Fruit fly (Drosophila melanogaster): ENCODE results near the gene Tsp2A.

The Tsp2A gene

dm6 chrX:1341944-1342392, 4.4 kb upstream of the Tsp2A start, which contains the start of gene Naa30A:
Gene Naa30A (plus strand): TSS chrX:1342106.
- TF ChIP-seq Snoo (tag; optimal IDR thresholded peaks at IDR 0.05) (no peak), CG8159 (tag; optimal IDR thresholded peaks at IDR 0.05) (peak; percentile 8)

DNA sequence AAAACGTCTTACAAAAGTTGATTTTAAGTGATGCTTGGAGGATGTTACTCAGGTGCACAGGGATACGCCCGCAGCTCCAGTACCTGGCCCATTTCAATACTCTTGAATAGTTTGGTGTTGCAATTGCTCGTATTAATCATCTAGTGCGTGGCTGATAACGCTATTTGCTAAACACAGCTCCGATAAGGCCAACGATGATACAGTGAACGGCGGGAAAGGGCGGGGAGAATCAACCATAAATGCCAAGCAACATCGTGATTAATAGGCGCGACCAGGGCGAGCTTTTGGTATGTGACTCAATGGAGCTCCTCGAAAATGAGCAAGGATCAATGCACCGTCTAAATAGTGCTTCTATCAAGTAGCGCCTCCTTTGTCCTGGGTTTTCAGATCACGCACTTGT, 480 bp downstream of the Tsp2A start:
- TF ChIP-seq CG8301 (tag; optimal IDR thresholded peaks at IDR 0.05), result no peak
- TF ChIP-seq EcR (GFP tag; optimal IDR thresholded peaks at IDR 0.05), result no peak
- no peak for TF ChIP-seq D1 (tag; optimal IDR thresholded peaks at IDR 0.05)
- TF ChIP-seq Pif1A (GFP tag; optimal IDR thresholded peaks at IDR 0.05), result no peak
- no peak for TF ChIP-seq CG15710 (tag; optimal IDR thresholded peaks at IDR 0.05)
- TF ChIP-seq gl (tag; optimal IDR thresholded peaks at IDR 0.05), result no peak
- no peak for TF ChIP-seq Snoo (tag; optimal IDR thresholded peaks at IDR 0.05)
- no peak for TF ChIP-seq CG9948 (tag; optimal IDR thresholded peaks at IDR 0.05)

DNA sequence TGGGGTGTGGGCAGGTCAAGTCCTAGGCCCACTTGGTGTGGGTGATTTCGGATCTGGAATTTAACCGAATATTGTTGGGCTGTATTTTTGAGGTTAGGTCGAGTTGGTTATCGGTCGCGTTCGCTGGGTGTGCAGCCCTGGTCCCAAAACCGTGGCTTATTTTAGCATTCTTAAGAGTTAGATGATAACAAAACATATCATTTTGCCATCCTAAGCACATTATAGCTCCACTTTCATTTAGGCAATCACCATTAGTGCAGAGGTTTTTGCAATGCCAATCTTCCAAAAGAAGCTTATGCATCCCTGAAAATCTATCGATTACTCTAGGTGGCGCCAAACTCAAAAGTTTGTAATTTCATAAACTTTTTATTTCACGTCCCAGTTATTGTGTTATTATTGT, 2.9 kb downstream of the Tsp2A start, which contains the start of gene MTPAP:
TSS of gene MTPAP (minus strand) at position 103 of the 400 bp plus-strand sequence.
- no peak for TF ChIP-seq CG9948 (tag; optimal IDR thresholded peaks at IDR 0.05)
- no peak for TF ChIP-seq CG8301 (tag; optimal IDR thresholded peaks at IDR 0.05)
- TF ChIP-seq CG17806 (tag; optimal IDR thresholded peaks at IDR 0.05), result no peak
- no peak for TF ChIP-seq CG15710 (tag; optimal IDR thresholded peaks at IDR 0.05)
- TF ChIP-seq CG4496 (GFP tag; IDR thresholded peaks at IDR 0.05), result no peak
- no peak for TF ChIP-seq Ets98B (GFP tag; IDR thresholded peaks at IDR 0.05)

dm6 chrX:1353322-1354212, 7.2 kb downstream of the Tsp2A start, which contains the start of the genes CG12773 and CG11417:
Gene CG12773 (minus strand): TSS chrX:1353981.
Gene CG11417 (plus strand): TSS chrX:1354014.
- TF ChIP-seq CG4496 (GFP tag; IDR thresholded peaks at IDR 0.05) (no peak), fd96Ca (GFP tag; IDR thresholded peaks at IDR 0.05) (no peak), CG13204 (GFP tag; optimal IDR thresholded peaks at IDR 0.05) (no peak), CG8301 (tag; optimal IDR thresholded peaks at IDR 0.05) (no peak), CG34367 (tag; optimal IDR thresholded peaks at IDR 0.05) (no peak), D1 (tag; optimal IDR thresholded peaks at IDR 0.05) (no peak), EcR (GFP tag; optimal IDR thresholded peaks at IDR 0.05) (peak; percentile 25)

DNA sequence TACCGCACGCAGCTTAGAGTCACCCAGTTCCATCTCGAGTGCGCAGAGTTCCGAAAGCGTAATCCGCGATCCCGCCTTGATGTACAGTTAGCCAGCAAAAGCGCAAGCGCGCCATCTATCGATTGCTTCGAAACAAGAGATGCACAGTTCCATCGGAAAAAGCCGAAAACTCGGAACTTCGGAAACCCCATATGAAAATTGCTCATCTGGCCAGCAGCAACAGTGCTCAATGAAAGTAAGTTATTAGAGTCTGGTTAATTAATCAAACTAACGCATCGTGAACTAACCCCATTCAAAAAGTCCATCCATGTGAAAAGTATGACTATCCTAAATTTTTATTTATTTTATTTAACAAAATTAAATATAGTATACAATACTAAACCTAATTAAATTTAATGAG, 11.1 kb downstream of the Tsp2A start, which contains the start of gene png:
TSS of gene png (minus strand) at position 101 of the 400 bp plus-strand sequence.
- TF ChIP-seq CG34367 (tag; optimal IDR thresholded peaks at IDR 0.05) (no peak), rn (GFP tag; IDR thresholded peaks at IDR 0.05) (no peak), gl (tag; optimal IDR thresholded peaks at IDR 0.05) (no peak), Ets98B (GFP tag; IDR thresholded peaks at IDR 0.05) (no peak), CG13204 (GFP tag; optimal IDR thresholded peaks at IDR 0.05) (no peak), Pif1B (GFP tag; optimal IDR thresholded peaks at IDR 0.05) (no peak), CG4496 (GFP tag; IDR thresholded peaks at IDR 0.05) (no peak), CG14655 (GFP tag; optimal IDR thresholded peaks at IDR 0.05) (no peak), fd96Ca (GFP tag; IDR thresholded peaks at IDR 0.05) (no peak), Pif1A (GFP tag; optimal IDR thresholded peaks at IDR 0.05) (no peak), CG12605 (GFP tag; IDR thresholded peaks at IDR 0.05) (no peak), CG8159 (tag; optimal IDR thresholded peaks at IDR 0.05) (no peak), CG9948 (tag; optimal IDR thresholded peaks at IDR 0.05) (no peak), Snoo (tag; optimal IDR thresholded peaks at IDR 0.05) (no peak), EcR (GFP tag; optimal IDR thresholded peaks at IDR 0.05) (no peak), D1 (tag; optimal IDR thresholded peaks at IDR 0.05) (no peak), CG15710 (tag; optimal IDR thresholded peaks at IDR 0.05) (no peak), CG10348 (GFP tag; IDR thresholded peaks at IDR 0.05) (no peak), CG32121 (GFP tag; IDR thresholded peaks at IDR 0.05) (no peak), CG17806 (tag; optimal IDR thresholded peaks at IDR 0.05) (no peak)

DNA sequence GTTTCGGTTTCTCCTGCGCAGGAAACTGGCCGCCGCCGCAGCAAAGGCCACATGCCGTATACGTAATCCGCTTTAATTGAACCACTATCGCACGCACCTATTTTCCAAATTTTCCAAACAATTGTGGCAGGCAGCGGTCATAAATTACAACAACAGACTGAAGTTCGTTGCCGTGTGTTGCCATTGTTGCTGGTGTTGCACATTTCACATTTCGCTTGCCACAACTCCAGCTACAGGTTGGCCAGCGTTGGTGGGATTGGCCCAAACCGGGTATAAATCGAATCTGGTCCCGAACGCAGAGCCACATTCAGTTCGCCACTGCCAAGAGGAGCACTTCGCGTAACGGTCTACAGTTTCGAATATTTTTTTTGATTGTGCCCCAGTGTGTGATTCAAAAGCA, 22.6 kb downstream of the Tsp2A start, which contains the start of gene CG14770:
TSS of gene CG14770 (plus strand) at position 301 of the 400 bp plus-strand sequence.
- no peak for TF ChIP-seq CG17806 (tag; optimal IDR thresholded peaks at IDR 0.05)
- no peak for TF ChIP-seq CG10348 (GFP tag; IDR thresholded peaks at IDR 0.05)
- TF ChIP-seq Pif1A (GFP tag; optimal IDR thresholded peaks at IDR 0.05), result no peak
- TF ChIP-seq CG8159 (tag; optimal IDR thresholded peaks at IDR 0.05), result no peak
- TF ChIP-seq rn (GFP tag; IDR thresholded peaks at IDR 0.05), result no peak
- no peak for TF ChIP-seq CG8301 (tag; optimal IDR thresholded peaks at IDR 0.05)
- TF ChIP-seq gl (tag; optimal IDR thresholded peaks at IDR 0.05), result no peak
- TF ChIP-seq CG9948 (tag; optimal IDR thresholded peaks at IDR 0.05), result no peak
